Worm (Caenorhabditis elegans): ENCODE data around the gene Y47D3A.14.

Y47D3A.14 gene

ce11 chrIII:11269206-11269605 lies 32.5 kb upstream of the Y47D3A.14 start:
- no peak for TF ChIP-seq lin-13 (tag; optimal IDR thresholded peaks at IDR 0.05)
- TF ChIP-seq nhr-237 (tag; optimal IDR thresholded peaks at IDR 0.05): no peak
- TF ChIP-seq bed-3 (GFP tag; optimal IDR thresholded peaks at IDR 0.05): no peak
- no peak for TF ChIP-seq blmp-1 (tag; optimal IDR thresholded peaks at IDR 0.05)
- TF ChIP-seq ceh-39 (tag; optimal IDR thresholded peaks at IDR 0.05): no peak
- no peak for TF ChIP-seq ceh-83 (GFP tag; optimal IDR thresholded peaks at IDR 0.05)
- TF ChIP-seq nhr-28 (tag; optimal IDR thresholded peaks at IDR 0.05): no peak
- TF ChIP-seq mab-5 (tag; optimal IDR thresholded peaks at IDR 0.05): no peak

DNA sequence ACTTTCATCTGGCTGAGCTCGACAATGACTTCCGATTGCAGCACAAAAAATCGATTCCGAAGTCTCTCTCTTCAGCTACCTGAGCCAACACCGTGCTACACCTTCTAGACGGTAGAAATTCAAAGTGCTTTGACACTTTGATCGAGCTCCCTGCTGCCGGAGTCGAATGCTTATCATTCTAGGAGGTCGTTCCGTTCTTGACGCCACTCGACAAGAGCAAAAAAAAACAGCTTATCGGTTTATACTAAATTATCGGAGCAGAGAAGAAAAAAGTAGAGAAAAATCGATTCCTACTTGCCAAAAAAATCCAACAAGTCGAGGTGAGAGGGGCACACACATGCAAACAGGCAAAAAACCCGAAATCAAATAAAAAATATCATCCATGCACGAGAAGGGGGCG lies 31.9 kb upstream of the Y47D3A.14 start:
- TF ChIP-seq unc-120 (tag; optimal IDR thresholded peaks at IDR 0.05; ENCODE audit: poor library complexity, severe bottlenecking): no peak
- TF ChIP-seq sem-2 (GFP tag; optimal IDR thresholded peaks at IDR 0.05): no peak
- no peak for TF ChIP-seq drap-1 (GFP tag; optimal IDR thresholded peaks at IDR 0.05)
- no peak for TF ChIP-seq nhr-12 (tag; optimal IDR thresholded peaks at IDR 0.05)
- TF ChIP-seq sptf-1 (tag; optimal IDR thresholded peaks at IDR 0.05): no peak
- no peak for TF ChIP-seq mls-2 (tag; optimal IDR thresholded peaks at IDR 0.05)
- TF ChIP-seq mep-1 (tag; optimal IDR thresholded peaks at IDR 0.05): no peak

DNA sequence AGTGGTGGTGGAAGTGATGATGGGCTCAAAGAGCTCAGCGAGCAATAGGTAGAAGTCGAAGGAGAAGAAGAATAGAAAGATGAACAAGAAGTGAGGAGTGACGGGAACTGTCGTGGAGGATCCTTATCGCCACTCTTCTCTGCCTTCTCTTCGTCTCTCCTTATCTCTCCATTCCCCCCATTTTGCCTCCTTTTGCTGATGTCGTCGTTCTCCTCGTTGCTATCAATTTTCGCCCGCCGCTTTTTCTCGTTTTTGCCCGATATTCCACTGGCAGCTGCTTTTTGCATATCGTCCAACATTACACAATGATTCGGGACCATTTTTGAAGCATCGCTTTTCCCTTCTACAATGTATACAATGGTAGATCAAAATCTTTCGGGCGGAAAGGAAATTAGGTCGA lies 30.7 kb upstream of the Y47D3A.14 start:
- TF ChIP-seq elt-3 (tag; optimal IDR thresholded peaks at IDR 0.05) (no peak), elt-1 (tag; optimal IDR thresholded peaks at IDR 0.05; ENCODE audit: borderline replicate concordance, insufficient read depth) (peak; percentile 80), bed-3 (GFP tag; optimal IDR thresholded peaks at IDR 0.05) (no peak), nhr-12 (tag; optimal IDR thresholded peaks at IDR 0.05) (no peak)

DNA sequence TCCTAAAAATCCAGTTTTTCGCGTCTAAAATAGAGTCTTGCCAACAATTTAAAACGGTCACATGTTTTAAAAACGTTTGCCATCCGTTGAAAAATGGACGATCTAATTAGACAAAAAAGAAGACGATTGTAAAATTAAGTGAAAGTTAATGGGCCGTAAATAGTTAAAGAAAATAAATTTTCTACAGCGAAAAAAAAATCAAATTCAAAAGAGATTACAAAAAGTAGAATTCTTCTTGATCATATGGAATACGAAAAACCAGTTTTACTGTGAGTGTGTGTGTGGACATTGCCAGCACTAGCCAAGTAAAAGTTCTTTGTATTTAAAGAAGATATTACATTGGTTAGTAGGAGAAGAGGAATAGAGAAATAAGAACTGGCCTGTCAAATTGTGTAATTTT lies 25.4 kb upstream of the Y47D3A.14 start:
- TF ChIP-seq tbx-8 (GFP tag; optimal IDR thresholded peaks at IDR 0.05): no peak
- TF ChIP-seq ztf-11 (tag; optimal IDR thresholded peaks at IDR 0.05): no peak
- TF ChIP-seq unc-39 (tag; optimal IDR thresholded peaks at IDR 0.05): no peak

- TF ChIP-seq cnd-1 (tag; optimal IDR thresholded peaks at IDR 0.05) (no peak), nhr-237 (tag; optimal IDR thresholded peaks at IDR 0.05) (no peak), elt-1 (tag; optimal IDR thresholded peaks at IDR 0.05; ENCODE audit: borderline replicate concordance, insufficient read depth) (no peak), ces-1 (GFP tag; optimal IDR thresholded peaks at IDR 0.05) (no peak)
Measured at ce11 chrIII:11255072-11255471, 18.4 kb upstream of the Y47D3A.14 start.

ce11 chrIII:11251718-11252441 lies 15.2 kb upstream of the Y47D3A.14 start, which contains the start of gene Y47D3A.32:
TSS of gene Y47D3A.32 (plus strand) at chrIII:11252391.
- TF ChIP-seq elt-1 (tag; optimal IDR thresholded peaks at IDR 0.05; ENCODE audit: borderline replicate concordance, insufficient read depth) (no peak), ham-2 (GFP tag; optimal IDR thresholded peaks at IDR 0.05) (no peak), nhr-76 (tag; optimal IDR thresholded peaks at IDR 0.05) (no peak), sem-2 (GFP tag; optimal IDR thresholded peaks at IDR 0.05) (no peak)

DNA sequence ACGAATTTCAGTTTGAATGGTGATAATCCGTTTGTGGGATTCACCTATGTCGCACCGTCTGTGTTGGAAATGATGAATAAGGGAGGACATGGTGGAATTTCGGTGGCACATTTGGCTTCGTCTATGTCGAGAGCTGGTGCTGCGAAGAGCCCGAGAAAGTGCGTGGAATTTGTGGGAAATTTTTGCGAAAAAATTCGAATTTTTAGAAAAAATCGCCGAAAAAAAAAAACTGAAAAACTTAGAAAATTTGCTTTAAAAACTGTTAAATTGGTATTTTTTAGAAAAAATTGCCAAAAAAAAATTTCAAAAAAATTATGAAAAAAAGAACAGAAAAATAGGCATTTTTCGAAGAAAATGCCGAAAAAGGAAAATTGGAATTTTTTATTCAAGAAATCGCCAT lies 12.2 kb upstream of the Y47D3A.14 start:
- no peak for TF ChIP-seq cnd-1 (tag; optimal IDR thresholded peaks at IDR 0.05)
- TF ChIP-seq unc-39 (tag; optimal IDR thresholded peaks at IDR 0.05): no peak
- TF ChIP-seq pha-4 (tag; optimal IDR thresholded peaks at IDR 0.05): no peak
- TF ChIP-seq ztf-11 (tag; optimal IDR thresholded peaks at IDR 0.05): no peak
- TF ChIP-seq lsy-2 (tag; optimal IDR thresholded peaks at IDR 0.05): no peak
- TF ChIP-seq tbx-8 (GFP tag; optimal IDR thresholded peaks at IDR 0.05): no peak

DNA sequence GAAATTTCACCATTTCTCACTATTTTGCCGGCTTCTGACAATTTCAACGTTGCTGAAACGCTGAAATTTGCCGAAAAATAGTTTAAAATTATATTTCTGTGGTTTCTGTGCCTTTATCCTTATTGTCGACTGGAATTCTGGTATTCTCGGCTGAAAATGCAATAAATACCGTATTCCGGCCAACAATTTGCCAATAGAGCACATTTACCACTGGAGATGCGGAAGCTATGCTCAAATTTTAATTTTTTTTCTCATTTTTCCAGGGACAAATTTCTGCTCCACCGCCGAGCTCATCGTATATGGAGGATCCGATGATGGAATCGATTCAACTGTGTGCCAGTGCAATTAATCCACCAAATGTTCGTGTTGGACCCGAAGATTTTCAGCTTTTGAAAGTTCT lies 9.9 kb upstream of the Y47D3A.14 start:
- no peak for TF ChIP-seq snpc-4 (tag; optimal IDR thresholded peaks at IDR 0.05)
- no peak for TF ChIP-seq hlh-1 (tag; optimal IDR thresholded peaks at IDR 0.05)
- TF ChIP-seq ceh-43 (GFP tag; optimal IDR thresholded peaks at IDR 0.05): no peak
- no peak for TF ChIP-seq pha-4 (tag; optimal IDR thresholded peaks at IDR 0.05)
- TF ChIP-seq lsy-2 (tag; optimal IDR thresholded peaks at IDR 0.05): no peak
- no peak for TF ChIP-seq nhr-12 (tag; optimal IDR thresholded peaks at IDR 0.05)
- TF ChIP-seq bed-3 (GFP tag; optimal IDR thresholded peaks at IDR 0.05): no peak
- TF ChIP-seq ces-1 (GFP tag; optimal IDR thresholded peaks at IDR 0.05): no peak
- TF ChIP-seq ztf-11 (tag; optimal IDR thresholded peaks at IDR 0.05): no peak
- no peak for TF ChIP-seq mab-5 (tag; optimal IDR thresholded peaks at IDR 0.05)
- no peak for TF ChIP-seq lin-32 (GFP tag; optimal IDR thresholded peaks at IDR 0.05)
- no peak for TF ChIP-seq flh-1 (GFP tag; optimal IDR thresholded peaks at IDR 0.05)
- no peak for TF ChIP-seq unc-62 (GFP tag; optimal IDR thresholded peaks at IDR 0.05)
- TF ChIP-seq elt-1 (tag; optimal IDR thresholded peaks at IDR 0.05; ENCODE audit: borderline replicate concordance, insufficient read depth): no peak
- TF ChIP-seq elt-3 (tag; optimal IDR thresholded peaks at IDR 0.05): no peak
- TF ChIP-seq sem-2 (GFP tag; optimal IDR thresholded peaks at IDR 0.05): no peak
- no peak for TF ChIP-seq tbx-8 (GFP tag; optimal IDR thresholded peaks at IDR 0.05)
- no peak for TF ChIP-seq nhr-2 (tag; optimal IDR thresholded peaks at IDR 0.05)
- no peak for TF ChIP-seq M03D4.4 (tag; optimal IDR thresholded peaks at IDR 0.05)

All from whole organism, mixed stage, embryonic.